Fruit fly (Drosophila melanogaster): ENCODE measurements around the gene CG7600.

Gene CG7600

DNA sequence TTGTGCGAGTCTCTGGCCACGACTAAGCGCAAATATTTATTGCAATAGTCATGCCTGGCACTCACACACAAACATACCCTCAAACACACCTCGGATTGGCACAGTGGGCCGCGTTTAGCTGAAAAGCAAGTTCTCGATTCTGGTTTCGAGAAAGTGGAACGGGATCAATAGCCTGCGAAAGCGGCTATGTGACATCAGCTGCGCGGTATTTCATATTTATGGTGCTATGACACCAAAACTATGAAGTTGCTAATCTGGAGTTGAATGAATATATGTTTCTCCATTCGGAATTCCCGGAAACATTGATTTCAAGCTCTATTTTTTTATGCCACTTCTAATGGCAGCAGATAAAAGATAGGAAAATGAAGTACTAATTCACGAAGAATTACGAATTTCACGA is 7.3 kb downstream of the CG7600 start:
- TF ChIP-seq CG4496 (GFP tag; IDR thresholded peaks at IDR 0.05) (peak; percentile 69; the same call in 2 of the 3 replicates), fd96Ca (GFP tag; IDR thresholded peaks at IDR 0.05) (peak; percentile 62; the same call in 1 of the 3 replicates), gl (tag; optimal IDR thresholded peaks at IDR 0.05) (no peak), Ets98B (GFP tag; IDR thresholded peaks at IDR 0.05) (peak; percentile 18; the same call in 1 of the 2 replicates), EcR (GFP tag; optimal IDR thresholded peaks at IDR 0.05) (peak; percentile 14), CG17806 (tag; optimal IDR thresholded peaks at IDR 0.05) (no peak)

DNA sequence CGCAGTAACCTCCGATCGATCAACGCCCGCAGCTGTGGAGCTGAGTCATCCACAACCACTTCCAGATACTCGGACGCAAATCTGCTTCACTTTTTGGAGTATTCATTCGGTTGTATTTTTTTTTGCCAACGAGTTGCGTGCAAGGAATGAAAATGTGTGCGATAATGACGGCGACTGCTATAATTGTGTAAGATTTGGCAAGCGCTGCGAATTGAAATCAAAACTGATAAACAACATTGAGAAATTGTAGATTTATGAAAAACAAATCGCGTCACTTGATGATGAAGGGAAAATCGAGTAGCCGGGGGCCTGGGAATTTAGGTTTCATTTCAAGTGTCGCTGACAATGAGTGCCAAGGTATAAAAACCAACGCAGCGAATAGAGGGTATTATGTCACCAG is 8.3 kb downstream of the CG7600 start:
- TF ChIP-seq CG4496 (GFP tag; IDR thresholded peaks at IDR 0.05), result no peak
- no peak for TF ChIP-seq CG12605 (GFP tag; IDR thresholded peaks at IDR 0.05)
- TF ChIP-seq gl (tag; optimal IDR thresholded peaks at IDR 0.05), result no peak
- no peak for TF ChIP-seq CG14655 (GFP tag; optimal IDR thresholded peaks at IDR 0.05)
- TF ChIP-seq CG8159 (tag; optimal IDR thresholded peaks at IDR 0.05), result no peak
- no peak for TF ChIP-seq fd96Ca (GFP tag; IDR thresholded peaks at IDR 0.05)
- no peak for TF ChIP-seq CG8301 (tag; optimal IDR thresholded peaks at IDR 0.05)
- no peak for TF ChIP-seq CG15710 (tag; optimal IDR thresholded peaks at IDR 0.05)
- TF ChIP-seq CG34367 (tag; optimal IDR thresholded peaks at IDR 0.05), result no peak
- no peak for TF ChIP-seq Snoo (tag; optimal IDR thresholded peaks at IDR 0.05)
- no peak for TF ChIP-seq Pif1B (GFP tag; optimal IDR thresholded peaks at IDR 0.05)
- no peak for TF ChIP-seq CG17806 (tag; optimal IDR thresholded peaks at IDR 0.05)
- no peak for TF ChIP-seq Pif1A (GFP tag; optimal IDR thresholded peaks at IDR 0.05)
- TF ChIP-seq rn (GFP tag; IDR thresholded peaks at IDR 0.05), result no peak
- TF ChIP-seq D1 (tag; optimal IDR thresholded peaks at IDR 0.05), result no peak
- no peak for TF ChIP-seq CG13204 (GFP tag; optimal IDR thresholded peaks at IDR 0.05)
- TF ChIP-seq Ets98B (GFP tag; IDR thresholded peaks at IDR 0.05), result no peak
- no peak for TF ChIP-seq CG10348 (GFP tag; IDR thresholded peaks at IDR 0.05)

DNA sequence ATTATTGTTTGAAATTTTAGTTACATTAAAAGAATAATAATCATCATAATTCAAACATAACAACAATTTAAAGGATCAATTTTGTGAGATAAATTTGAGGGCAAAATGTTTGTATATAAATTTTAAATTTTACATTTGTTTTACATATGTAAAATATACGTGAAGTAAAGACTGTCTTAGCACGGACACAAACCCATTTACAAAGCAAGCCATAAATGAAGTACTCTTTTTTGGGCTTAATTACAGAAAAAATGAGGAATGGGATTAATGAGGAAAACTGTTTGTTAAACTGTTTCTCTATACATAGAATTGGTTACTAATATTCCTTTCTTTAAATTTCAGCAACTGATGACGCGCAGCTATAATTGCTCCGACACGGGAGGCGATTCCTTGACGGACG is 14.1 kb downstream of the CG7600 start:
- TF ChIP-seq CG8159 (tag; optimal IDR thresholded peaks at IDR 0.05) (no peak), Snoo (tag; optimal IDR thresholded peaks at IDR 0.05) (no peak), CG14655 (GFP tag; optimal IDR thresholded peaks at IDR 0.05) (no peak), CG13204 (GFP tag; optimal IDR thresholded peaks at IDR 0.05) (no peak), CG15710 (tag; optimal IDR thresholded peaks at IDR 0.05) (no peak), rn (GFP tag; IDR thresholded peaks at IDR 0.05) (no peak), D1 (tag; optimal IDR thresholded peaks at IDR 0.05) (no peak), CG32121 (GFP tag; IDR thresholded peaks at IDR 0.05) (no peak), CG10348 (GFP tag; IDR thresholded peaks at IDR 0.05) (no peak), CG8301 (tag; optimal IDR thresholded peaks at IDR 0.05) (no peak), CG4496 (GFP tag; IDR thresholded peaks at IDR 0.05) (no peak), CG12605 (GFP tag; IDR thresholded peaks at IDR 0.05) (no peak), EcR (GFP tag; optimal IDR thresholded peaks at IDR 0.05) (no peak), Pif1B (GFP tag; optimal IDR thresholded peaks at IDR 0.05) (no peak), CG34367 (tag; optimal IDR thresholded peaks at IDR 0.05) (no peak), Pif1A (GFP tag; optimal IDR thresholded peaks at IDR 0.05) (no peak)

DNA sequence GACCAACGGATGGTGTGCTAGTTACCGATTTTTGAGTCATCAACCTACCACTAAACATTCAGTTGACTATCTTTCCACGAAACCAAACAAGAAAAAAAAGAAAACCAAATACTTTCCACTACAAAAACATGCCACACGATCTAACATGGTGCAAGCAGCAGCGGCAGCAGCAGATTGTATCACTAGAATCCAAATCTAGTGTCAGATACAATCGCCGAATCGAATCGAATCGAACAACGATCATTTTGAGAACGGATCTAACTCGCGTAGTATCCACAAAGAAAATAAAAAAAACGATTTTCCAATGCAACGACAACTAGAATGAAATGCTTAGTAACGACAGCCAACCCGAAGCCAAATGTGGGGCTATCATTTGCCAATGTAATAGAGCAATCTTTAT is 17.1 kb downstream of the CG7600 start:
- TF ChIP-seq CG12605 (GFP tag; IDR thresholded peaks at IDR 0.05) (no peak), CG8301 (tag; optimal IDR thresholded peaks at IDR 0.05) (no peak), CG32121 (GFP tag; IDR thresholded peaks at IDR 0.05) (no peak), CG13204 (GFP tag; optimal IDR thresholded peaks at IDR 0.05) (no peak), gl (tag; optimal IDR thresholded peaks at IDR 0.05) (no peak)

- no peak for TF ChIP-seq CG8301 (tag; optimal IDR thresholded peaks at IDR 0.05)
- TF ChIP-seq D1 (tag; optimal IDR thresholded peaks at IDR 0.05), result no peak
- TF ChIP-seq CG13204 (GFP tag; optimal IDR thresholded peaks at IDR 0.05), result no peak
- no peak for TF ChIP-seq rn (GFP tag; IDR thresholded peaks at IDR 0.05)
- no peak for TF ChIP-seq Pif1A (GFP tag; optimal IDR thresholded peaks at IDR 0.05)
- TF ChIP-seq CG8159 (tag; optimal IDR thresholded peaks at IDR 0.05), result no peak
Measured at dm6 chr3L:11233547-11233946, 23.0 kb downstream of the CG7600 start.

dm6 chr3L:11236118-11236517 is 25.5 kb downstream of the CG7600 start, which contains the start of gene Ir68a:
Gene Ir68a, minus strand, starts transcription at chr3L:11236218.
- TF ChIP-seq CG13204 (GFP tag; optimal IDR thresholded peaks at IDR 0.05) (no peak), Pif1B (GFP tag; optimal IDR thresholded peaks at IDR 0.05) (no peak), Snoo (tag; optimal IDR thresholded peaks at IDR 0.05) (no peak), CG12605 (GFP tag; IDR thresholded peaks at IDR 0.05) (no peak), fd96Ca (GFP tag; IDR thresholded peaks at IDR 0.05) (no peak), rn (GFP tag; IDR thresholded peaks at IDR 0.05) (no peak), CG8159 (tag; optimal IDR thresholded peaks at IDR 0.05) (no peak), Ets98B (GFP tag; IDR thresholded peaks at IDR 0.05) (no peak), CG32121 (GFP tag; IDR thresholded peaks at IDR 0.05) (no peak), CG9948 (tag; optimal IDR thresholded peaks at IDR 0.05) (no peak), CG8301 (tag; optimal IDR thresholded peaks at IDR 0.05) (no peak), CG17806 (tag; optimal IDR thresholded peaks at IDR 0.05) (no peak), CG10348 (GFP tag; IDR thresholded peaks at IDR 0.05) (no peak)

DNA sequence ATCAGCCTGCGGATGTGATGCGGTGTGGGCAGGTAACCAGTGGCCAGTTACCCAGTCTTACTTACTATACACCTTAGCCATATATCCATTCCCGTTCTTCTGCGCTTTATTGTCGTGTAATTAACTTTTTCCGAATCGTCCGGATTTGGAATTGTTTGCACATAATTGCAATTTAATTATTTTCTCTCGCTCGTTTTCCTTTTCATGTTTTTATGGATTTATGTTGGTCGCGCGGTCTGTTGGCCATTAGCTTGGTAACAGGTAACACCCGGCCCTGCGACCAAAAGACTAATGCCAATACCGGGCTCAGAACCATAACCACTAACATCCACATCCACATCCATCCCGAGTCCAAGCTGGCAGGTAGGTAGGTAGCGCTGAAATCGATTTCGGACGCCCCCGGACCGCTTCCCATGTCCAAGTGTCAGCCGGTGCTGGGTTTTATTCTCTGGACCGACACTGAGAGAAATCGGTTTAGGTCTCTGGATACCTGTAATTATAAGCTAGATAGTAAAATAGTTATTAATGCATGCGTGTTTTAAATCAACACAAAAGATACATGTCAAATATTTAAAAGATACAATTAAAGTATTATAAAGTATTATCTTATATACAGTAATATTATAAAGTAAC is 26.7 kb downstream of the CG7600 start:
- TF ChIP-seq EcR (GFP tag; optimal IDR thresholded peaks at IDR 0.05) (no peak), CG10348 (GFP tag; IDR thresholded peaks at IDR 0.05) (no peak), Snoo (tag; optimal IDR thresholded peaks at IDR 0.05) (no peak), Pif1B (GFP tag; optimal IDR thresholded peaks at IDR 0.05) (no peak), CG14655 (GFP tag; optimal IDR thresholded peaks at IDR 0.05) (no peak), rn (GFP tag; IDR thresholded peaks at IDR 0.05) (no peak), CG13204 (GFP tag; optimal IDR thresholded peaks at IDR 0.05) (no peak), CG8301 (tag; optimal IDR thresholded peaks at IDR 0.05) (no peak), CG8159 (tag; optimal IDR thresholded peaks at IDR 0.05) (no peak), Ets98B (GFP tag; IDR thresholded peaks at IDR 0.05) (no peak), fd96Ca (GFP tag; IDR thresholded peaks at IDR 0.05) (no peak)

Measured in whole organism, pupa.